Worm (Caenorhabditis elegans): ENCODE data around the gene gar-2.

The gar-2 gene

DNA sequence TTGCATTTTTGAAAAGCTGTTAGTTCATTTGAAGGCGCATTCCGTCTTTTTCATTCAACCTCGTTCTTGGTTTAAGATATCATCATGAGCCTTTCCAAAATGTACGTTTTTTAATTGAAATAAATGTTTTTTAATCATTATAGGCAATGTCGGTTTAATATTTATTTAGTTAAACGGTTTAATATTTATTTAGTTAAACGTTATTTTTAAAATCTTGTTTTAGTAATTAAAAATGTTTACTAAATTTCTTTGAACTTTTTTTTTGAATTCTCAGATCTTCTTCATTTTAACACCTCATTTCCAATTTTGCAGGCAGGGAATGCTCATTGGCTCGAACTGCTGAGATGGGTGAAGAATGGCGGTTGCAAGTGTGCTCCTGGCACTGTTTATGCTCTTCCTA lies at the start of gene gar-2:
gar-2 (plus strand) TSS at position 301 of the 400 bp plus-strand sequence.
- TF ChIP-seq ztf-4 (tag; optimal IDR thresholded peaks at IDR 0.05): no peak
- TF ChIP-seq jun-1 (tag; optimal IDR thresholded peaks at IDR 0.05): no peak
- TF ChIP-seq ceh-28 (tag; optimal IDR thresholded peaks at IDR 0.05): no peak
- TF ChIP-seq unc-39 (tag; optimal IDR thresholded peaks at IDR 0.05): no peak
- no peak for TF ChIP-seq fos-1 (tag; optimal IDR thresholded peaks at IDR 0.05)
- TF ChIP-seq ceh-9 (tag; optimal IDR thresholded peaks at IDR 0.05): no peak
- TF ChIP-seq lin-39 (tag; optimal IDR thresholded peaks at IDR 0.05): no peak
- no peak for TF ChIP-seq egl-27 (tag; optimal IDR thresholded peaks at IDR 0.05)
- no peak for TF ChIP-seq hmg-11 (tag; optimal IDR thresholded peaks at IDR 0.05)

- no peak for TF ChIP-seq unc-62 (GFP tag; optimal IDR thresholded peaks at IDR 0.05)
- no peak for TF ChIP-seq nhr-237 (tag; optimal IDR thresholded peaks at IDR 0.05)
- TF ChIP-seq ZK546.5 (tag; optimal IDR thresholded peaks at IDR 0.05): no peak
- no peak for TF ChIP-seq nhr-11 (tag; optimal IDR thresholded peaks at IDR 0.05)
- TF ChIP-seq ceh-9 (tag; optimal IDR thresholded peaks at IDR 0.05): no peak
- TF ChIP-seq eor-1 (tag; optimal IDR thresholded peaks at IDR 0.05): no peak
- TF ChIP-seq hmg-11 (tag; optimal IDR thresholded peaks at IDR 0.05): no peak
- TF ChIP-seq ama-1 (optimal IDR thresholded peaks at IDR 0.05): no peak
- TF ChIP-seq elt-2 (tag; optimal IDR thresholded peaks at IDR 0.05): no peak
- TF ChIP-seq ceh-82 (tag; optimal IDR thresholded peaks at IDR 0.05): no peak
- no peak for TF ChIP-seq nhr-28 (tag; optimal IDR thresholded peaks at IDR 0.05)
- no peak for TF ChIP-seq fkh-10 (GFP tag; optimal IDR thresholded peaks at IDR 0.05)
- TF ChIP-seq nhr-67 (tag; optimal IDR thresholded peaks at IDR 0.05): no peak
- TF ChIP-seq snpc-4 (tag; optimal IDR thresholded peaks at IDR 0.05): no peak
- TF ChIP-seq pqm-1 (tag; optimal IDR thresholded peaks at IDR 0.05): no peak
- TF ChIP-seq nhr-25 (tag; optimal IDR thresholded peaks at IDR 0.05): no peak
- no peak for TF ChIP-seq sea-2 (GFP tag; optimal IDR thresholded peaks at IDR 0.05)
- TF ChIP-seq nfya-1 (tag; optimal IDR thresholded peaks at IDR 0.05; ENCODE audit: insufficient read depth): no peak
- TF ChIP-seq lsy-12 (tag; optimal IDR thresholded peaks at IDR 0.05): no peak
- no peak for TF ChIP-seq nhr-76 (tag; optimal IDR thresholded peaks at IDR 0.05)
Measured at ce11 chrIII:6260115-6260514, 49.1 kb upstream of the gar-2 start, which contains the start of gene srg-2. Gene srg-2, minus strand, starts transcription at chrIII:6260215.

DNA sequence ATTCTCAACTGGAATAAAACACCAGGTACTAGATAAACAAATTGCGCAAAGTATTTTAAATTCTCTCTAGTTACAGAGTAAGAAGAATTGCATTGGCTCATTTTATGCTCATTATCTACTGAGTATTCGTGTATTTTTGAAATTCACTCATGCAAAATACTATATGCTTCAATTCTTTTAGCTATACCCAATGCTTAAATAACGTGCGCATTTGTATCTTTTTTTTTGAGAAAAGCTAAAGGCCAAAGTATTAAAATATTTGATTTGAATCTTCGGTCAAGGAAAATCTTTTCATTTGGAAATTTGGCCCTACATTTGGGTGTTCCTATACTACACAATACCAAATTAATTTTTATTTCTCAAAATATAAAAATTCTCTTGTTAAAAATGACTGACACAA lies 47.2 kb upstream of the gar-2 start, which contains the start of gene srg-4:
srg-4 (minus strand) TSS at position 101 of the 400 bp plus-strand sequence.
- no peak for TF ChIP-seq sea-2 (GFP tag; optimal IDR thresholded peaks at IDR 0.05)
- TF ChIP-seq eor-1 (tag; optimal IDR thresholded peaks at IDR 0.05): no peak
- no peak for TF ChIP-seq lin-15B (tag; optimal IDR thresholded peaks at IDR 0.05)
- TF ChIP-seq nhr-67 (tag; optimal IDR thresholded peaks at IDR 0.05): no peak
- TF ChIP-seq nhr-43 (tag; optimal IDR thresholded peaks at IDR 0.05; ENCODE audit: poor library complexity, severe bottlenecking): no peak
- no peak for TF ChIP-seq nhr-12 (tag; optimal IDR thresholded peaks at IDR 0.05)
- TF ChIP-seq nhr-11 (tag; optimal IDR thresholded peaks at IDR 0.05): no peak
- TF ChIP-seq nhr-28 (tag; optimal IDR thresholded peaks at IDR 0.05): no peak

ce11 chrIII:6264447-6264846 lies 44.7 kb upstream of the gar-2 start, which contains the start of gene srg-5:
Gene srg-5, minus strand, starts transcription at chrIII:6264547.
- TF ChIP-seq fkh-10 (GFP tag; optimal IDR thresholded peaks at IDR 0.05): no peak
- no peak for TF ChIP-seq fkh-2 (tag; optimal IDR thresholded peaks at IDR 0.05)
- TF ChIP-seq pha-4 (tag; optimal IDR thresholded peaks at IDR 0.05): no peak
- no peak for TF ChIP-seq jun-1 (tag; optimal IDR thresholded peaks at IDR 0.05)
- TF ChIP-seq tbx-2 (tag; optimal IDR thresholded peaks at IDR 0.05): no peak
- TF ChIP-seq nhr-23 (tag; optimal IDR thresholded peaks at IDR 0.05): no peak
- TF ChIP-seq ztf-11 (tag; optimal IDR thresholded peaks at IDR 0.05): no peak
- TF ChIP-seq unc-39 (tag; optimal IDR thresholded peaks at IDR 0.05): no peak
- TF ChIP-seq elt-2 (tag; optimal IDR thresholded peaks at IDR 0.05): no peak
- no peak for TF ChIP-seq ZK546.5 (tag; optimal IDR thresholded peaks at IDR 0.05)

DNA sequence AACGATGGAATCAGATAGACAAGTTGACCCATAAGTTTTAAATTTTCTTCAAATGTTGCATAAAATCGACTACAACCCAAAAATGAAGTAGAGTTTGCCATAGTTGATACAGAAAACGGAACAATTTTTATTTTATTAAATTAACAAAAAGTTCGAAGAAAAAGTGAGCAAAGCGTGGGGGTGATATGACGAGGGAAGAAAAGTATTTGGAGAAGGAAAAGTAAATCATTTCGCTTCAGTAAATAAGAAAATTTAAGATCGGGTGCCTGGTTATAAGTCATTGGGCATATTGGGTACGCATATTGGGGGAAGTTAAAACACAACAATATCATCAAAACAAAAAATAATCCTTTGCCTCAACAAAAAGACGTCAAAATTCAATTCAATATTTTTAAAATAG lies 43.3 kb upstream of the gar-2 start, which contains the start of gene srg-6:
srg-6 (minus strand) TSS at position 101 of the 400 bp plus-strand sequence.
- TF ChIP-seq jun-1 (tag; optimal IDR thresholded peaks at IDR 0.05) (no peak), skn-1 (tag; optimal IDR thresholded peaks at IDR 0.05) (no peak)
